Fruit fly (Drosophila melanogaster) whole organism, embryonic: ENCODE measurements around the gene CG42495.

ENCODE experiments used
- Bgb ChIP-seq: fragments of 200-800 bp; sonication (Bioruptor generic); IDR thresholded peaks from 2 replicates; pipeline ENCODE4 v1.3.6; 2022; ENCODE audit warnings: missing biosample characterization, missing genetic modification characterization; ENCODE audit not compliant: partially characterized antibody
- CG10274 ChIP-seq: fragments of 200-800 bp; sonication (Bioruptor generic); optimal IDR thresholded peaks from 3 replicates; lab custom pipeline; 2017; ENCODE audit warnings: missing biosample characterization, mild to moderate bottlenecking, missing genetic modification characterization
- CG10979 ChIP-seq: fragments of 200-800 bp; sonication (Bioruptor generic); optimal IDR thresholded peaks from 2 replicates; lab custom pipeline; 2018; ENCODE audit warnings: missing biosample characterization, mild to moderate bottlenecking, missing genetic modification characterization, moderate library complexity
- CG11723 ChIP-seq: fragments of 200-800 bp; sonication (Bioruptor generic); optimal IDR thresholded peaks from 2 replicates; lab custom pipeline; 2017; ENCODE audit warnings: missing biosample characterization, mild to moderate bottlenecking, missing genetic modification characterization
- CG13894 ChIP-seq: fragments of 200-800 bp; sonication (Bioruptor generic); optimal IDR thresholded peaks from 3 replicates; lab custom pipeline; 2018; ENCODE audit warnings: missing biosample characterization, mild to moderate bottlenecking, missing genetic modification characterization, moderate library complexity
- CG14050 ChIP-seq: fragments of 200-800 bp; sonication (Bioruptor generic); IDR thresholded peaks from 3 replicates; pipeline ENCODE4 v1.3.6; 2022; ENCODE audit warnings: missing biosample characterization, missing genetic modification characterization
- CG16813 ChIP-seq: fragments of 200-800 bp; sonication (Bioruptor generic); IDR thresholded peaks from 3 replicates; pipeline ENCODE4 v1.3.6; 2022; ENCODE audit warnings: missing biosample characterization, missing genetic modification characterization; ENCODE audit not compliant: partially characterized antibody
- CG30431 ChIP-seq: fragments of 200-800 bp; sonication (Bioruptor generic); optimal IDR thresholded peaks from 2 replicates; lab custom pipeline; 2017; ENCODE audit warnings: missing biosample characterization, missing genetic modification characterization
- CG34376 ChIP-seq: fragments of 200-800 bp; sonication (Bioruptor generic); optimal IDR thresholded peaks from 2 replicates; lab custom pipeline; 2018; ENCODE audit warnings: missing biosample characterization, mild to moderate bottlenecking, missing genetic modification characterization
- CG6854 ChIP-seq: fragments of 200-800 bp; sonication (Bioruptor generic); optimal IDR thresholded peaks from 3 replicates; lab custom pipeline; 2017; ENCODE audit warnings: missing biosample characterization, mild to moderate bottlenecking, missing genetic modification characterization
- CG7556 ChIP-seq: fragments of 200-800 bp; sonication (Bioruptor generic); optimal IDR thresholded peaks from 2 replicates; lab custom pipeline; 2017; ENCODE audit warnings: missing biosample characterization, mild to moderate bottlenecking, missing genetic modification characterization
- CG9609 ChIP-seq: fragments of 200-800 bp; sonication (Bioruptor generic); optimal IDR thresholded peaks from 3 replicates; lab custom pipeline; 2016; ENCODE audit warnings: missing biosample characterization, missing genetic modification characterization
- CoRest ChIP-seq: fragments of 200-800 bp; sonication (Bioruptor generic); optimal IDR thresholded peaks from 3 replicates; lab custom pipeline; 2018; ENCODE audit warnings: missing biosample characterization, mild to moderate bottlenecking, missing genetic modification characterization, moderate library complexity
- Dek ChIP-seq: fragments of 200-800 bp; sonication (Bioruptor generic); optimal IDR thresholded peaks from 3 replicates; lab custom pipeline; 2019; ENCODE audit warnings: missing biosample characterization, mild to moderate bottlenecking, missing genetic modification characterization, moderate library complexity
- Drgx ChIP-seq: fragments of 200-800 bp; sonication (Bioruptor generic); IDR thresholded peaks from 2 replicates; pipeline ENCODE4 v1.3.6; 2022; ENCODE audit warnings: missing biosample characterization, missing genetic modification characterization
- Fer3 ChIP-seq: fragments of 200-800 bp; sonication (Bioruptor generic); optimal IDR thresholded peaks from 2 replicates; lab custom pipeline; 2018; ENCODE audit warnings: missing biosample characterization, mild to moderate bottlenecking, missing genetic modification characterization, moderate library complexity
- H2.0 ChIP-seq: fragments of 200-800 bp; sonication (Bioruptor generic); IDR thresholded peaks from 2 replicates; pipeline ENCODE4 v1.3.6; 2022; ENCODE audit warnings: missing biosample characterization, missing genetic modification characterization
- HHEX ChIP-seq: fragments of 200-800 bp; sonication (Bioruptor generic); optimal IDR thresholded peaks from 3 replicates; lab custom pipeline; 2017; ENCODE audit warnings: missing biosample characterization, mild to moderate bottlenecking, missing genetic modification characterization, missing genetic modification reagents
- Hr39 ChIP-seq: fragments of >200 bp; optimal IDR thresholded peaks from 2 replicates; lab custom pipeline; 2017
- Mad ChIP-seq: fragments of 200-800 bp; sonication (Bioruptor generic); optimal IDR thresholded peaks from 2 replicates; lab custom pipeline; 2016; ENCODE audit warnings: missing biosample characterization, missing genetic modification characterization
- Mes4 ChIP-seq: fragments of 200-800 bp; sonication (Bioruptor generic); optimal IDR thresholded peaks from 2 replicates; lab custom pipeline; 2016; ENCODE audit warnings: missing biosample characterization, missing genetic modification characterization
- Mrtf ChIP-seq: fragments of 200-800 bp; sonication (Bioruptor generic); IDR thresholded peaks from 3 replicates; pipeline ENCODE4 v1.3.6; 2022; ENCODE audit warnings: missing biosample characterization, missing genetic modification characterization
- Myb ChIP-seq: fragments of 200-800 bp; sonication (Bioruptor generic); optimal IDR thresholded peaks from 2 replicates; lab custom pipeline; 2016; ENCODE audit warnings: missing biosample characterization, missing genetic modification characterization
- PHDP ChIP-seq: fragments of 200-800 bp; sonication (Bioruptor generic); optimal IDR thresholded peaks from 3 replicates; lab custom pipeline; 2018; ENCODE audit warnings: missing biosample characterization, mild to moderate bottlenecking, missing genetic modification characterization, moderate library complexity
- Ravus ChIP-seq: fragments of 200-800 bp; sonication (Bioruptor generic); IDR thresholded peaks from 2 replicates; pipeline ENCODE4 v1.3.6; 2022; ENCODE audit warnings: missing biosample characterization, missing genetic modification characterization
- Ssrp ChIP-seq: fragments of 200-800 bp; sonication (Bioruptor generic); optimal IDR thresholded peaks from 2 replicates; lab custom pipeline; 2018; ENCODE audit warnings: missing biosample characterization, mild to moderate bottlenecking, missing genetic modification characterization, moderate library complexity
- Usf ChIP-seq: fragments of 200-800 bp; sonication (Bioruptor generic); optimal IDR thresholded peaks from 2 replicates; lab custom pipeline; 2017; ENCODE audit warnings: missing genotype, missing biosample characterization, missing genetic modification characterization
- ap ChIP-seq: fragments of 200-800 bp; sonication (Bioruptor generic); IDR thresholded peaks from 2 replicates; pipeline ENCODE4 v1.3.6; 2022; ENCODE audit warnings: missing biosample characterization, missing genetic modification characterization
- ara ChIP-seq: fragments of 200-800 bp; sonication (Bioruptor generic); IDR thresholded peaks from 2 replicates; pipeline ENCODE4 v1.3.6; 2022; ENCODE audit warnings: missing biosample characterization, missing genetic modification characterization
- ato ChIP-seq: fragments of 200-800 bp; sonication (Bioruptor generic); IDR thresholded peaks from 2 replicates; pipeline ENCODE4 v1.3.6; 2022; ENCODE audit warnings: missing biosample characterization, missing genetic modification characterization; ENCODE audit not compliant: partially characterized antibody
- dan ChIP-seq: fragments of 200-800 bp; sonication (Bioruptor generic); IDR thresholded peaks from 2 replicates; pipeline ENCODE4 v1.3.6; 2022; ENCODE audit warnings: missing biosample characterization, missing genetic modification characterization
- danr ChIP-seq: fragments of 200-800 bp; sonication (Bioruptor generic); IDR thresholded peaks from 2 replicates; pipeline ENCODE4 v1.3.6; 2022; ENCODE audit warnings: missing biosample characterization, missing genetic modification characterization
- emc ChIP-seq: fragments of 200-800 bp; sonication (Bioruptor generic); optimal IDR thresholded peaks from 2 replicates; lab custom pipeline; 2016; ENCODE audit warnings: missing biosample characterization, missing genetic modification characterization
- eve ChIP-seq, 2 experiments: fragments of >200 bp; optimal IDR thresholded peaks; 2 replicates each; lab custom pipeline; 2017; ENCODE audit warnings: missing biosample characterization in 2 of 2, missing genetic modification characterization in 2 of 2
- eyg ChIP-seq: fragments of 200-800 bp; sonication (Bioruptor generic); optimal IDR thresholded peaks from 3 replicates; lab custom pipeline; 2016; ENCODE audit warnings: missing biosample characterization, missing genetic modification characterization
- gem ChIP-seq: fragments of 200-800 bp; sonication (Bioruptor generic); optimal IDR thresholded peaks from 2 replicates; lab custom pipeline; 2019; ENCODE audit warnings: missing biosample characterization, mild to moderate bottlenecking, missing genetic modification characterization, moderate library complexity
- grn ChIP-seq: fragments of 200-800 bp; sonication (Bioruptor generic); optimal IDR thresholded peaks from 3 replicates; lab custom pipeline; 2017; ENCODE audit warnings: missing biosample characterization, missing genetic modification characterization
- h ChIP-seq: fragments of >200 bp; optimal IDR thresholded peaks from 2 replicates; lab custom pipeline; 2017
- hb ChIP-seq: fragments of 200-800 bp; sonication (Bioruptor generic); IDR thresholded peaks from 3 replicates; pipeline ENCODE4 v1.3.6; 2022; ENCODE audit warnings: missing biosample characterization, missing genetic modification characterization; ENCODE audit not compliant: partially characterized antibody
- lbe ChIP-seq: fragments of 200-800 bp; sonication (Bioruptor generic); optimal IDR thresholded peaks from 2 replicates; lab custom pipeline; 2016; ENCODE audit warnings: missing biosample characterization, mild to moderate bottlenecking, missing genetic modification characterization
- phol ChIP-seq: fragments of 200-800 bp; sonication (Bioruptor generic); optimal IDR thresholded peaks from 3 replicates; lab custom pipeline; 2018; ENCODE audit warnings: missing biosample characterization, mild to moderate bottlenecking, missing genetic modification characterization, moderate library complexity
- run ChIP-seq: fragments of 200-800 bp; sonication (Bioruptor generic); optimal IDR thresholded peaks from 3 replicates; lab custom pipeline; 2018; ENCODE audit warnings: missing biosample characterization, mild to moderate bottlenecking, missing genetic modification characterization
- sens ChIP-seq: fragments of 200-800 bp; sonication (Bioruptor generic); peaks from one replicate; lab custom pipeline; 2016; ENCODE audit warnings: missing biosample characterization, missing genetic modification characterization
- sens-2 ChIP-seq: fragments of 200-800 bp; sonication (Bioruptor generic); IDR thresholded peaks from 2 replicates; pipeline ENCODE4 v1.3.6; 2022; ENCODE audit warnings: missing biosample characterization, missing genetic modification characterization
- sima ChIP-seq: fragments of 200-800 bp; sonication (Bioruptor generic); optimal IDR thresholded peaks from 2 replicates; lab custom pipeline; 2016; ENCODE audit warnings: missing biosample characterization, missing genetic modification characterization
- sob ChIP-seq: fragments of 200-800 bp; sonication (Bioruptor generic); IDR thresholded peaks from 2 replicates; pipeline ENCODE4 v1.3.6; 2022; ENCODE audit warnings: missing biosample characterization, missing genetic modification characterization
- ssp ChIP-seq: fragments of 200-800 bp; sonication (Bioruptor generic); IDR thresholded peaks from 2 replicates; pipeline ENCODE4 v1.3.6; 2022; ENCODE audit warnings: missing biosample characterization, missing genetic modification characterization
- tgo ChIP-seq: fragments of 200-800 bp; sonication (Bioruptor generic); IDR thresholded peaks from 3 replicates; pipeline ENCODE4 v1.3.6; 2022; ENCODE audit warnings: missing biosample characterization, missing genetic modification characterization
- toy ChIP-seq: fragments of 200-800 bp; sonication (Bioruptor generic); IDR thresholded peaks from 2 replicates; pipeline ENCODE4 v1.3.6; 2022; ENCODE audit warnings: missing biosample characterization, missing genetic modification characterization
- usp ChIP-seq: fragments of >200 bp; optimal IDR thresholded peaks from 2 replicates; lab custom pipeline; 2017; ENCODE audit warnings: missing biosample characterization, missing genetic modification characterization
- vnd ChIP-seq: fragments of 200-800 bp; sonication (Bioruptor generic); IDR thresholded peaks from 3 replicates; pipeline ENCODE4 v1.3.6; 2022; ENCODE audit warnings: missing biosample characterization, missing genetic modification characterization; ENCODE audit not compliant: partially characterized antibody
- wor ChIP-seq: fragments of 200-800 bp; sonication (Bioruptor generic); IDR thresholded peaks from 2 replicates; pipeline ENCODE4 v1.3.6; 2022; ENCODE audit warnings: missing biosample characterization, missing genetic modification characterization
- zf30C ChIP-seq: fragments of 200-800 bp; sonication (Bioruptor generic); optimal IDR thresholded peaks from 3 replicates; lab custom pipeline; 2018; ENCODE audit warnings: missing biosample characterization, mild to moderate bottlenecking, missing genetic modification characterization

The CG42495 gene

dm6 chr3L:18625786-18626185 lies 41.4 kb upstream of the CG42495 start, which contains the start of gene MYPT-75D (continued):
- TF ChIP-seq CG9609: no peak
- no peak for TF ChIP-seq Hr39 (lab: Kevin White, UChicago)
- TF ChIP-seq Ssrp (tag; lab: Kevin White, UChicago): no peak
- TF ChIP-seq CG13894 (tag; lab: Kevin White, UChicago): peak; percentile 65
- no peak for TF ChIP-seq CG14050 (GFP tag; lab: Robert Waterston, UW)
- no peak for TF ChIP-seq tgo (GFP tag; lab: Robert Waterston, UW)
- TF ChIP-seq Mrtf (GFP tag; lab: Robert Waterston, UW): no peak
- peak; percentile 68; the same call in 2 of the 3 replicates for TF ChIP-seq hb
- no peak for TF ChIP-seq ara (GFP tag; lab: Robert Waterston, UW)
- TF ChIP-seq Drgx: no peak
- TF ChIP-seq Mad (GFP tag; lab: Kevin White, UChicago): no peak
- TF ChIP-seq dan (GFP tag; lab: Robert Waterston, UW): no peak
- TF ChIP-seq usp (GFP tag; lab: Kevin White, UChicago): no peak
- no peak for TF ChIP-seq danr (GFP tag; lab: Robert Waterston, UW)
- no peak for TF ChIP-seq emc (GFP tag; lab: Kevin White, UChicago)
- no peak for TF ChIP-seq ssp (GFP tag; lab: Robert Waterston, UW)
- TF ChIP-seq CG16813 (GFP tag; lab: Robert Waterston, UW): peak; percentile 90
- TF ChIP-seq PHDP (tag; lab: Kevin White, UChicago): peak; percentile 23
- no peak for TF ChIP-seq H2.0
- TF ChIP-seq CG7556 (GFP tag; lab: Kevin White, UChicago): no peak
- TF ChIP-seq CG11723 (GFP tag; lab: Kevin White, UChicago): peak; percentile 31
- TF ChIP-seq Dek: no peak
- TF ChIP-seq sens-2: no peak; the same call in 1 of the 2 replicates
- TF ChIP-seq CG30431 (GFP tag; lab: Kevin White, UChicago): no peak
- TF ChIP-seq sima (GFP tag; lab: Kevin White, UChicago): no peak
- no peak for TF ChIP-seq run (tag; lab: Kevin White, UChicago)
- TF ChIP-seq toy: 0 out of 2 replicates have a peak, but pooled peaks have one; percentile 10
- peak; percentile 47 for TF ChIP-seq zf30C (GFP tag; lab: Kevin White, UChicago)
- TF ChIP-seq phol: peak; percentile 23
- no peak for TF ChIP-seq HHEX (GFP tag; lab: Kevin White, UChicago)
- peak; percentile 6 for TF ChIP-seq CG10979
- peak; percentile 72; the same call in 1 of the 3 replicates for TF ChIP-seq vnd (GFP tag; lab: Robert Waterston, UW)
- no peak for TF ChIP-seq h (lab: Kevin White, UChicago)
- peak; percentile 55 for TF ChIP-seq Myb (GFP tag; lab: Kevin White, UChicago)
- TF ChIP-seq eve (GFP tag; optimal IDR thresholded peaks at IDR 0.05; lab: Kevin White, UChicago): no peak
- peak; percentile 90 for TF ChIP-seq sens
- peak; percentile 60 for TF ChIP-seq CG34376
- TF ChIP-seq lbe (GFP tag; lab: Kevin White, UChicago): peak; percentile 14
- peak; percentile 10 for TF ChIP-seq eyg
- no peak for TF ChIP-seq CG6854 (GFP tag; lab: Kevin White, UChicago)
- TF ChIP-seq Ravus (GFP tag; lab: Robert Waterston, UW): no peak
- 0 out of 2 replicates have a peak, but pooled peaks have one; percentile 33 for TF ChIP-seq sob
- peak; percentile 47 for TF ChIP-seq grn (GFP tag; lab: Kevin White, UChicago)
- peak; percentile 88 for TF ChIP-seq ato (GFP tag; lab: Robert Waterston, UW)
- TF ChIP-seq Usf: no peak
- TF ChIP-seq Fer3 (tag; lab: Kevin White, UChicago): peak; percentile 0
- TF ChIP-seq wor (GFP tag; lab: Robert Waterston, UW): no peak
- TF ChIP-seq CoRest (tag; lab: Kevin White, UChicago): no peak
- peak; percentile 39 for TF ChIP-seq Mes4 (GFP tag; lab: Kevin White, UChicago)
- TF ChIP-seq ap (GFP tag; lab: Robert Waterston, UW): no peak
- no peak for TF ChIP-seq gem (tag; lab: Kevin White, UChicago)
- TF ChIP-seq Bgb (GFP tag; lab: Robert Waterston, UW): peak; percentile 94
- TF ChIP-seq CG10274: no peak
